Fruit fly (Drosophila melanogaster) whole organism, embryonic: ENCODE measurements around the gene CdGAPr.

Experiments used
- CG10462 ChIP-seq: fragments of 200-800 bp; sonication (Bioruptor generic); optimal IDR thresholded peaks from 2 replicates; lab custom pipeline; 2016; ENCODE audit warnings: missing biosample characterization, missing genetic modification characterization
- CG11456 ChIP-seq: fragments of 200-800 bp; sonication (Bioruptor generic); IDR thresholded peaks from 3 replicates; pipeline ENCODE4 v1.3.6; 2022; ENCODE audit warnings: missing biosample characterization, missing genetic modification characterization
- CG13287 ChIP-seq: fragments of 200-800 bp; sonication (Bioruptor generic); IDR thresholded peaks from 2 replicates; pipeline ENCODE4 v1.3.6; 2022; ENCODE audit warnings: missing biosample characterization, missing genetic modification characterization; ENCODE audit not compliant: partially characterized antibody
- CG14050 ChIP-seq: fragments of 200-800 bp; sonication (Bioruptor generic); IDR thresholded peaks from 3 replicates; pipeline ENCODE4 v1.3.6; 2022; ENCODE audit warnings: missing biosample characterization, missing genetic modification characterization
- CG14860 ChIP-seq: fragments of 200-800 bp; sonication (Bioruptor generic); IDR thresholded peaks from 3 replicates; pipeline ENCODE4 v1.3.6; 2022; ENCODE audit warnings: missing biosample characterization, missing genetic modification characterization; ENCODE audit not compliant: partially characterized antibody
- CG17186 ChIP-seq: fragments of 200-800 bp; sonication (Bioruptor generic); optimal IDR thresholded peaks from 3 replicates; lab custom pipeline; 2017; ENCODE audit warnings: missing biosample characterization, missing genetic modification reagents, missing genetic modification characterization
- CG17912 ChIP-seq: fragments of 200-800 bp; sonication (Bioruptor generic); optimal IDR thresholded peaks from 2 replicates; lab custom pipeline; 2018; ENCODE audit warnings: missing biosample characterization, mild to moderate bottlenecking, missing genetic modification characterization
- CG2116 ChIP-seq: fragments of 200-800 bp; sonication (Bioruptor generic); optimal IDR thresholded peaks from 3 replicates; lab custom pipeline; 2018; ENCODE audit warnings: missing biosample characterization, mild to moderate bottlenecking, missing genetic modification characterization
- CG33213 ChIP-seq: fragments of 200-800 bp; sonication (Bioruptor generic); optimal IDR thresholded peaks from 3 replicates; lab custom pipeline; 2016; ENCODE audit warnings: missing biosample characterization, missing genetic modification characterization
- CG3847 ChIP-seq: fragments of 200-800 bp; sonication (Bioruptor generic); IDR thresholded peaks from 2 replicates; pipeline ENCODE4 v1.3.6; 2022; ENCODE audit warnings: missing biosample characterization, missing genetic modification characterization
- CG42726 ChIP-seq: fragments of 200-800 bp; sonication (Bioruptor generic); IDR thresholded peaks from 2 replicates; pipeline ENCODE4 v1.3.6; 2022; ENCODE audit warnings: missing biosample characterization, missing genetic modification characterization; ENCODE audit not compliant: partially characterized antibody
- CG4328 ChIP-seq: fragments of 200-800 bp; sonication (Bioruptor generic); optimal IDR thresholded peaks from 3 replicates; lab custom pipeline; 2017; ENCODE audit warnings: missing biosample characterization, missing genetic modification reagents, missing genetic modification characterization
- CG9437 ChIP-seq: fragments of 200-800 bp; sonication (Bioruptor generic); optimal IDR thresholded peaks from 2 replicates; lab custom pipeline; 2018; ENCODE audit warnings: missing biosample characterization, mild to moderate bottlenecking, missing genetic modification characterization
- CG9797 ChIP-seq: fragments of 200-800 bp; sonication (Bioruptor generic); optimal IDR thresholded peaks from 3 replicates; lab custom pipeline; 2018; ENCODE audit warnings: missing biosample characterization, mild to moderate bottlenecking, missing genetic modification characterization
- CG9876 ChIP-seq: fragments of 200-800 bp; sonication (Bioruptor generic); optimal IDR thresholded peaks from 2 replicates; lab custom pipeline; 2016; ENCODE audit warnings: missing biosample characterization, missing genetic modification characterization
- Doc3 ChIP-seq: fragments of 200-800 bp; sonication (Bioruptor generic); IDR thresholded peaks from 3 replicates; pipeline ENCODE4 v1.3.6; 2022; ENCODE audit warnings: missing biosample characterization, missing genetic modification characterization; ENCODE audit not compliant: partially characterized antibody
- Ets97D ChIP-seq: fragments of 200-800 bp; sonication (Bioruptor generic); optimal IDR thresholded peaks from 3 replicates; lab custom pipeline; 2016; ENCODE audit warnings: missing biosample characterization, missing genetic modification characterization
- HLH4C ChIP-seq: fragments of 200-800 bp; sonication (Bioruptor generic); IDR thresholded peaks from 3 replicates; pipeline ENCODE4 v1.3.6; 2022; ENCODE audit warnings: missing biosample characterization, missing genetic modification characterization; ENCODE audit not compliant: partially characterized antibody
- HLHmδ ChIP-seq: fragments of 200-800 bp; sonication (Bioruptor generic); optimal IDR thresholded peaks from 2 replicates; lab custom pipeline; 2018; ENCODE audit warnings: missing biosample characterization, mild to moderate bottlenecking, missing genetic modification characterization, moderate library complexity
- Hand ChIP-seq: fragments of 200-800 bp; sonication (Bioruptor generic); optimal IDR thresholded peaks from 2 replicates; lab custom pipeline; 2017; ENCODE audit warnings: mild to moderate bottlenecking, missing biosample characterization, missing genetic modification reagents, missing genetic modification characterization
- HmgZ ChIP-seq: fragments of 200-800 bp; sonication (Bioruptor generic); optimal IDR thresholded peaks from 2 replicates; lab custom pipeline; 2018; ENCODE audit warnings: missing biosample characterization, mild to moderate bottlenecking, missing genetic modification characterization
- Hmr ChIP-seq: fragments of 200-800 bp; sonication (Bioruptor generic); optimal IDR thresholded peaks from 3 replicates; lab custom pipeline; 2017; ENCODE audit warnings: mild to moderate bottlenecking, missing biosample characterization, missing genetic modification reagents, missing genetic modification characterization
- Hsf ChIP-seq: fragments of 200-800 bp; sonication (Bioruptor generic); optimal IDR thresholded peaks from 3 replicates; lab custom pipeline; 2016; ENCODE audit warnings: missing biosample characterization, missing genetic modification characterization
- Med ChIP-seq: fragments of 200-800 bp; sonication (Bioruptor generic); peaks from one replicate; lab custom pipeline; 2016; ENCODE audit warnings: missing biosample characterization, missing genetic modification characterization, mild to moderate bottlenecking, inconsistent platforms, moderate library complexity
- Pdp1 ChIP-seq, 2 experiments: fragments of 200-800 bp; sonication (Bioruptor generic); optimal IDR thresholded peaks; 3 replicates each; lab custom pipeline; 2016; ENCODE audit warnings: missing biosample characterization in 2 of 2, missing genetic modification characterization in 2 of 2, mild to moderate bottlenecking in 1 of 2, moderate library complexity in 1 of 2
- Sin3A ChIP-seq: fragments of >200 bp; optimal IDR thresholded peaks from 2 replicates; lab custom pipeline; 2018
- Sry-β ChIP-seq: fragments of 200-800 bp; sonication (Bioruptor generic); optimal IDR thresholded peaks from 2 replicates; lab custom pipeline; 2018; ENCODE audit warnings: missing biosample characterization, mild to moderate bottlenecking, missing genetic modification characterization, moderate library complexity
- bowl ChIP-seq: fragments of 200-800 bp; sonication (Bioruptor generic); IDR thresholded peaks from 2 replicates; pipeline ENCODE4 v1.3.6; 2022; ENCODE audit warnings: missing biosample characterization, missing genetic modification characterization
- cg ChIP-seq: fragments of 200-800 bp; sonication (Bioruptor generic); optimal IDR thresholded peaks from 3 replicates; lab custom pipeline; 2019; ENCODE audit warnings: missing biosample characterization, mild to moderate bottlenecking, missing genetic modification characterization, moderate library complexity
- chinmo ChIP-seq: fragments of 200-800 bp; sonication (Bioruptor generic); IDR thresholded peaks from 4 replicates; pipeline ENCODE4 v1.3.6; 2022; ENCODE audit warnings: missing biosample characterization, missing genetic modification characterization; ENCODE audit not compliant: partially characterized antibody
- crp ChIP-seq, 2 experiments: fragments of 200-800 bp; sonication (Bioruptor generic); optimal IDR thresholded peaks; 2 replicates in 1 of 2; 3 replicates in 1 of 2; lab custom pipeline; 2017; ENCODE audit warnings: missing biosample characterization in 2 of 2, missing genetic modification characterization in 2 of 2, mild to moderate bottlenecking in 1 of 2, moderate library complexity in 1 of 2
- ftz-f1 ChIP-seq: fragments of 200-800 bp; sonication (Bioruptor generic); optimal IDR thresholded peaks from 2 replicates; lab custom pipeline; 2016; ENCODE audit warnings: missing biosample characterization, missing genetic modification characterization
- gce ChIP-seq: fragments of 200-800 bp; sonication (Bioruptor generic); IDR thresholded peaks from 3 replicates; pipeline ENCODE4 v1.3.6; 2022; ENCODE audit warnings: missing biosample characterization, missing genetic modification characterization
- gfzf ChIP-seq: fragments of 200-800 bp; sonication (Bioruptor generic); optimal IDR thresholded peaks from 2 replicates; lab custom pipeline; 2016; ENCODE audit warnings: missing biosample characterization, mild to moderate bottlenecking, missing genetic modification characterization, moderate library complexity
- inv ChIP-seq: fragments of 200-800 bp; sonication (Bioruptor generic); IDR thresholded peaks from 2 replicates; pipeline ENCODE4 v1.3.6; 2022; ENCODE audit warnings: missing biosample characterization, missing genetic modification characterization; ENCODE audit not compliant: partially characterized antibody
- maf-S ChIP-seq: fragments of 200-800 bp; sonication (Bioruptor generic); optimal IDR thresholded peaks from 2 replicates; lab custom pipeline; 2016; ENCODE audit warnings: missing biosample characterization, missing genetic modification characterization
- mld ChIP-seq: fragments of 200-800 bp; sonication (Bioruptor generic); IDR thresholded peaks from 3 replicates; pipeline ENCODE4 v1.3.6; 2022; ENCODE audit warnings: missing biosample characterization, missing genetic modification characterization; ENCODE audit not compliant: partially characterized antibody
- oc ChIP-seq: fragments of 200-800 bp; sonication (Bioruptor generic); optimal IDR thresholded peaks from 2 replicates; lab custom pipeline; 2018; ENCODE audit warnings: missing biosample characterization, mild to moderate bottlenecking, missing genetic modification characterization, moderate library complexity
- onecut ChIP-seq: fragments of 200-800 bp; sonication (Bioruptor generic); IDR thresholded peaks from 2 replicates; pipeline ENCODE4 v1.3.6; 2022; ENCODE audit warnings: missing biosample characterization, missing genetic modification characterization
- pb ChIP-seq: fragments of 200-800 bp; sonication (Bioruptor generic); optimal IDR thresholded peaks from 3 replicates; lab custom pipeline; 2016; ENCODE audit warnings: missing biosample characterization, missing genetic modification characterization
- phol ChIP-seq: fragments of 200-800 bp; sonication (Bioruptor generic); optimal IDR thresholded peaks from 3 replicates; lab custom pipeline; 2018; ENCODE audit warnings: missing biosample characterization, mild to moderate bottlenecking, missing genetic modification characterization, moderate library complexity
- ro ChIP-seq: fragments of 200-800 bp; sonication (Bioruptor generic); IDR thresholded peaks from 2 replicates; pipeline ENCODE4 v1.3.6; 2022; ENCODE audit warnings: missing biosample characterization, missing genetic modification characterization
- scrt ChIP-seq: fragments of 200-800 bp; sonication (Bioruptor generic); optimal IDR thresholded peaks from 2 replicates; lab custom pipeline; 2018; ENCODE audit warnings: missing biosample characterization, mild to moderate bottlenecking, missing genetic modification characterization, moderate library complexity
- sens ChIP-seq: fragments of 200-800 bp; sonication (Bioruptor generic); peaks from one replicate; lab custom pipeline; 2016; ENCODE audit warnings: missing biosample characterization, missing genetic modification characterization
- sqz ChIP-seq: fragments of 200-800 bp; sonication (Bioruptor generic); optimal IDR thresholded peaks from 3 replicates; lab custom pipeline; 2018; ENCODE audit warnings: missing biosample characterization, mild to moderate bottlenecking, missing genetic modification characterization
- tap ChIP-seq: fragments of 200-800 bp; optimal IDR thresholded peaks from 3 replicates; lab custom pipeline; 2019; ENCODE audit warnings: missing biosample characterization, mild to moderate bottlenecking, missing genetic modification characterization, moderate library complexity
- vfl ChIP-seq: fragments of 200-800 bp; sonication (Bioruptor generic); optimal IDR thresholded peaks from 2 replicates; lab custom pipeline; 2016; ENCODE audit warnings: missing biosample characterization, missing genetic modification characterization
- vnd ChIP-seq: fragments of 200-800 bp; sonication (Bioruptor generic); IDR thresholded peaks from 3 replicates; pipeline ENCODE4 v1.3.6; 2022; ENCODE audit warnings: missing biosample characterization, missing genetic modification characterization; ENCODE audit not compliant: partially characterized antibody
- z ChIP-seq: fragments of 200-800 bp; sonication (Bioruptor generic); IDR thresholded peaks from 3 replicates; pipeline ENCODE4 v1.3.6; 2022; ENCODE audit warnings: missing biosample characterization, missing genetic modification characterization

The CdGAPr gene

dm6 chr2L:19735635-19736109 lies 56.0 kb downstream of the CdGAPr start, which contains the start of the genes CG10462 and Nf-YB:
Gene CG10462 (minus strand): TSS chr2L:19735980.
Gene Nf-YB (plus strand): TSS chr2L:19736044.
- TF ChIP-seq CG10462: peak; percentile 95
- TF ChIP-seq vfl: no peak
- TF ChIP-seq ro (GFP tag; lab: Robert Waterston, UW): no peak
- TF ChIP-seq gfzf (GFP tag; lab: Kevin White, UChicago): peak; percentile 26
- peak; percentile 66 for TF ChIP-seq sens (GFP tag; lab: Kevin White, UChicago)
- no peak for TF ChIP-seq CG17912 (GFP tag; lab: Kevin White, UChicago)
- TF ChIP-seq CG11456: no peak
- TF ChIP-seq inv (GFP tag; lab: Robert Waterston, UW): peak; percentile 76
- TF ChIP-seq tap (tag; lab: Kevin White, UChicago): no peak
- TF ChIP-seq CG14860 (GFP tag; lab: Robert Waterston, UW): peak; percentile 95
- TF ChIP-seq Doc3 (GFP tag; lab: Robert Waterston, UW): peak; percentile 54; the same call in 2 of the 3 replicates
- TF ChIP-seq Pdp1 (GFP tag; optimal IDR thresholded peaks at IDR 0.05; lab: Kevin White, UChicago): peak in 1 of 2 experiments; percentile 31
- TF ChIP-seq scrt (GFP tag; lab: Kevin White, UChicago): no peak
- TF ChIP-seq CG9437 (GFP tag; lab: Kevin White, UChicago): peak; percentile 88
- peak; percentile 39 for TF ChIP-seq Hmr
- no peak for TF ChIP-seq pb (GFP tag; lab: Kevin White, UChicago)
- no peak for TF ChIP-seq sqz (GFP tag; lab: Kevin White, UChicago)
- peak; percentile 59 for TF ChIP-seq HmgZ (tag; lab: Kevin White, UChicago)
- TF ChIP-seq Hsf (GFP tag; lab: Kevin White, UChicago): peak; percentile 18
- peak; percentile 97 for TF ChIP-seq HLH4C (GFP tag; lab: Robert Waterston, UW)
- no peak for TF ChIP-seq Sry-β (GFP tag; lab: Kevin White, UChicago)
- no peak for TF ChIP-seq oc (tag; lab: Kevin White, UChicago)
- peak; percentile 84 for TF ChIP-seq CG42726 (GFP tag; lab: Robert Waterston, UW)
- peak; percentile 90 for TF ChIP-seq vnd (GFP tag; lab: Robert Waterston, UW)
- peak in 1 of 2 experiments; percentile 15 for TF ChIP-seq crp (GFP tag; optimal IDR thresholded peaks at IDR 0.05; lab: Kevin White, UChicago)
- TF ChIP-seq ftz-f1 (GFP tag; lab: Kevin White, UChicago): peak; percentile 91
- TF ChIP-seq cg (GFP tag; lab: Kevin White, UChicago): peak; percentile 83
- no peak for TF ChIP-seq bowl (GFP tag; lab: Robert Waterston, UW)
- TF ChIP-seq gce: no peak
- peak; percentile 43 for TF ChIP-seq CG9797 (GFP tag; lab: Kevin White, UChicago)
- TF ChIP-seq phol (tag; lab: Kevin White, UChicago): peak; percentile 24
- no peak for TF ChIP-seq CG14050 (GFP tag; lab: Robert Waterston, UW)
- peak; percentile 33 for TF ChIP-seq HLHmδ (GFP tag; lab: Kevin White, UChicago)
- TF ChIP-seq Ets97D: peak; percentile 53
- TF ChIP-seq CG13287: peak; percentile 84
- TF ChIP-seq maf-S (GFP tag; lab: Kevin White, UChicago): no peak
- peak; percentile 19 for TF ChIP-seq CG33213 (GFP tag; lab: Kevin White, UChicago)
- no peak for TF ChIP-seq CG9876 (GFP tag; lab: Kevin White, UChicago)
- TF ChIP-seq CG3847 (GFP tag; lab: Robert Waterston, UW): peak; percentile 56
- TF ChIP-seq CG4328: no peak
- no peak for TF ChIP-seq Hand (GFP tag; lab: Kevin White, UChicago)
- peak; percentile 75 for TF ChIP-seq Med (GFP tag; lab: Kevin White, UChicago)
- TF ChIP-seq Sin3A (lab: Kevin White, UChicago): peak; percentile 81
- peak; percentile 88 for TF ChIP-seq CG17186
- TF ChIP-seq onecut (GFP tag; lab: Robert Waterston, UW): peak; percentile 60
- TF ChIP-seq z (GFP tag; lab: Robert Waterston, UW): no peak
- peak; percentile 94 for TF ChIP-seq mld
- peak; percentile 80 for TF ChIP-seq CG2116
- peak; percentile 76; the same call in 1 of the 4 replicates for TF ChIP-seq chinmo (GFP tag; lab: Robert Waterston, UW)
